Worm (Caenorhabditis elegans) whole organism, L4 larva: ENCODE data around the gene dlc-1.

ENCODE experiments used
- F44E2.7 ChIP-seq: fragments of 200-800 bp; sonication (Bioruptor generic); IDR thresholded peaks from 2 replicates; pipeline ENCODE4 v2.1.2; 2022; ENCODE audit warnings: missing genetic modification characterization, missing compliant biosample characterization
- F49E8.2 ChIP-seq: sonication (generic microtip); optimal IDR thresholded peaks from 2 replicates; lab custom pipeline; 2016; ENCODE audit warnings: missing compliant biosample characterization, mild to moderate bottlenecking, missing genetic modification characterization, borderline replicate concordance
- Y48G9A.11 ChIP-seq: fragments of 200-800 bp; sonication (Bioruptor generic); IDR thresholded peaks from 2 replicates; pipeline ENCODE4 v1.3.6; 2022; ENCODE audit warnings: missing genetic modification reagents, missing genetic modification characterization, missing compliant biosample characterization
- ZK337.2 ChIP-seq: fragments of 200-800 bp; sonication (Bioruptor generic); IDR thresholded peaks from 2 replicates; pipeline ENCODE4 v1.3.6; 2022; ENCODE audit warnings: missing genetic modification reagents, missing genetic modification characterization, missing compliant biosample characterization
- aly-2 ChIP-seq: sonication (generic microtip); optimal IDR thresholded peaks from 2 replicates; lab custom pipeline; 2018; ENCODE audit warnings: missing biosample characterization, missing genetic modification characterization
- ceh-20 ChIP-seq: fragments of 200-800 bp; sonication (Bioruptor generic); IDR thresholded peaks from 2 replicates; pipeline ENCODE4 v1.3.6; 2022; ENCODE audit warnings: missing genetic modification reagents, missing genetic modification characterization, missing compliant biosample characterization
- ceh-82 ChIP-seq: sonication (generic microtip); optimal IDR thresholded peaks from 2 replicates; lab custom pipeline; 2017; ENCODE audit warnings: missing biosample characterization, missing genetic modification characterization
- daf-12 ChIP-seq: fragments of 150-350 bp; optimal IDR thresholded peaks from 2 replicates; lab custom pipeline; 2014; ENCODE audit warnings: missing biosample characterization, missing genetic modification reagents, missing genetic modification characterization
- daf-16 ChIP-seq, 3 experiments: sonication (generic microtip); optimal IDR thresholded peaks; 2 replicates each; lab custom pipeline; 2016 to 2017; ENCODE audit warnings: missing genetic modification characterization in 3 of 3, missing genetic modification reagents in 3 of 3, mild to moderate bottlenecking in 2 of 3, missing compliant biosample characterization in 2 of 3, missing biosample characterization in 1 of 3, moderate library complexity in 1 of 3
- daf-19 ChIP-seq: fragments of 200-800 bp; sonication (Bioruptor generic); conservative IDR thresholded peaks from 2 replicates; pipeline ENCODE4 v1.3.6; 2022; ENCODE audit warnings: missing genetic modification characterization, missing compliant biosample characterization
- daf-8 ChIP-seq: fragments of 200-800 bp; sonication (Bioruptor generic); IDR thresholded peaks from 2 replicates; pipeline ENCODE4 v1.3.6; 2022; ENCODE audit warnings: missing genetic modification characterization, missing compliant biosample characterization
- dmd-6 ChIP-seq: fragments of 200-800 bp; sonication (Bioruptor generic); IDR thresholded peaks from 2 replicates; pipeline ENCODE4 v1.3.6; 2022; ENCODE audit warnings: missing genetic modification reagents, missing genetic modification characterization, missing compliant biosample characterization
- dmd-8 ChIP-seq: fragments of 200-800 bp; sonication (Bioruptor generic); IDR thresholded peaks from 2 replicates; pipeline ENCODE4 v1.3.6; 2022; ENCODE audit warnings: missing genetic modification characterization, missing compliant biosample characterization
- dmd-9 ChIP-seq: fragments of 200-800 bp; sonication (Bioruptor generic); IDR thresholded peaks from 2 replicates; pipeline ENCODE4 v1.3.6; 2022; ENCODE audit warnings: missing genetic modification reagents, missing genetic modification characterization, missing compliant biosample characterization
- dpl-1 ChIP-seq: fragments of 150-350 bp; optimal IDR thresholded peaks from 2 replicates; lab custom pipeline; 2014; ENCODE audit warnings: missing biosample characterization, missing genetic modification reagents, missing genetic modification characterization
- duxl-1 ChIP-seq: sonication (generic microtip); optimal IDR thresholded peaks from 2 replicates; lab custom pipeline; 2016; ENCODE audit warnings: mild to moderate bottlenecking, missing genetic modification characterization, moderate library complexity, missing compliant biosample characterization; ENCODE audit not compliant: poor library complexity
- hif-1 ChIP-seq, 2 experiments: sonication (generic microtip); optimal IDR thresholded peaks; 2 replicates each; lab custom pipeline; 2016 to 2017; ENCODE audit warnings: missing compliant biosample characterization in 2 of 2, missing genetic modification characterization in 2 of 2, missing genetic modification reagents in 2 of 2, missing genotype in 2 of 2, mild to moderate bottlenecking in 1 of 2
- hlh-11 ChIP-seq: fragments of 200-800 bp; sonication (Bioruptor generic); optimal IDR thresholded peaks from 2 replicates; lab custom pipeline; 2018; ENCODE audit warnings: mild to moderate bottlenecking, missing genetic modification characterization, missing compliant biosample characterization
- hlh-30 ChIP-seq: sonication (generic microtip); optimal IDR thresholded peaks from 2 replicates; lab custom pipeline; 2017; ENCODE audit warnings: antibody characterized with exemption, mild to moderate bottlenecking, missing genetic modification characterization, missing compliant biosample characterization; ENCODE audit not compliant: insufficient read depth
- hmg-1.1 ChIP-seq: fragments of 200-800 bp; sonication (Bioruptor generic); IDR thresholded peaks from 2 replicates; pipeline ENCODE4 v1.3.6; 2022; ENCODE audit warnings: missing genetic modification reagents, missing genetic modification characterization, missing compliant biosample characterization
- lim-7 ChIP-seq: fragments of 200-800 bp; sonication (Bioruptor generic); IDR thresholded peaks from 2 replicates; pipeline ENCODE4 v1.3.6; 2022; ENCODE audit warnings: missing genetic modification characterization, missing compliant biosample characterization
- lin-15B ChIP-seq: fragments of 150-350 bp; sonication (generic microtip); optimal IDR thresholded peaks from 3 replicates; lab custom pipeline; 2014; ENCODE audit warnings: missing biosample characterization, missing genetic modification characterization
- lsy-2 ChIP-seq, 2 experiments: fragments of 150-350 bp in 1 of 2; sonication (generic microtip) in 1 of 2; optimal IDR thresholded peaks; 2 replicates each; lab custom pipeline; 2014 to 2017; ENCODE audit warnings: missing biosample characterization in 2 of 2, missing genetic modification characterization in 2 of 2
- mdl-1 ChIP-seq, 2 experiments: fragments of 150-350 bp in 1 of 2; sonication (generic microtip) in 1 of 2; optimal IDR thresholded peaks; 2 replicates each; lab custom pipeline; 2014 to 2017; ENCODE audit warnings: missing biosample characterization in 2 of 2, missing genetic modification characterization in 2 of 2
- mdt-29 ChIP-seq: fragments of 200-800 bp; sonication (Bioruptor generic); IDR thresholded peaks from 2 replicates; pipeline ENCODE4 v1.3.6; 2022; ENCODE audit warnings: missing genetic modification reagents, missing genetic modification characterization, missing compliant biosample characterization
- mes-2 ChIP-seq: sonication (generic microtip); optimal IDR thresholded peaks from 2 replicates; lab custom pipeline; 2016; ENCODE audit warnings: missing genotype, mild to moderate bottlenecking, missing genetic modification characterization, missing compliant biosample characterization; ENCODE audit not compliant: poor library complexity, severe bottlenecking
- nhr-102 ChIP-seq: sonication (generic microtip); optimal IDR thresholded peaks from 2 replicates; lab custom pipeline; 2016; ENCODE audit warnings: mild to moderate bottlenecking, missing genetic modification characterization, moderate library complexity, missing compliant biosample characterization
- nhr-11 ChIP-seq: fragments of 150-350 bp; optimal IDR thresholded peaks from 2 replicates; lab custom pipeline; 2014; ENCODE audit warnings: missing biosample characterization, missing genetic modification characterization
- nhr-28 ChIP-seq: fragments of 150-350 bp; optimal IDR thresholded peaks from 2 replicates; lab custom pipeline; 2014; ENCODE audit warnings: missing biosample characterization, missing genetic modification characterization
- nhr-41 ChIP-seq: fragments of 200-800 bp; sonication (Bioruptor generic); IDR thresholded peaks from 2 replicates; pipeline ENCODE4 v1.3.6; 2022; ENCODE audit warnings: missing genetic modification reagents, missing genetic modification characterization, missing compliant biosample characterization
- nhr-42 ChIP-seq: fragments of 200-800 bp; sonication (Bioruptor generic); IDR thresholded peaks from 2 replicates; pipeline ENCODE4 v1.3.6; 2022; ENCODE audit warnings: missing genetic modification characterization, missing compliant biosample characterization
- nhr-48 ChIP-seq: sonication (generic microtip); optimal IDR thresholded peaks from 2 replicates; lab custom pipeline; 2016; ENCODE audit warnings: mild to moderate bottlenecking, missing genetic modification characterization, missing compliant biosample characterization
- nhr-76 ChIP-seq: fragments of 150-350 bp; optimal IDR thresholded peaks from 2 replicates; lab custom pipeline; 2014; ENCODE audit warnings: missing biosample characterization, missing genetic modification characterization
- pha-4 ChIP-seq, 2 experiments: fragments of 150-350 bp in 1 of 2; fragments of 200-800 bp in 1 of 2; sonication (Bioruptor generic) in 1 of 2; IDR thresholded peaks in 1 of 2; optimal IDR thresholded peaks in 1 of 2; 2 replicates each; pipeline versions ENCODE4 v1.3.6 to Lab custom; 2014 to 2022; ENCODE audit warnings: missing genetic modification characterization in 2 of 2, missing genetic modification reagents in 2 of 2, missing biosample characterization in 1 of 2, missing compliant biosample characterization in 1 of 2
- pqm-1 ChIP-seq: sonication (generic microtip); optimal IDR thresholded peaks from 2 replicates; lab custom pipeline; 2017; ENCODE audit warnings: missing biosample characterization, missing genetic modification characterization
- rbr-2 ChIP-seq: sonication (generic microtip); optimal IDR thresholded peaks from 2 replicates; lab custom pipeline; 2016; ENCODE audit warnings: missing genotype, missing genetic modification characterization, missing compliant biosample characterization
- saeg-2 ChIP-seq: fragments of 200-800 bp; sonication (Bioruptor generic); IDR thresholded peaks from 2 replicates; pipeline ENCODE4 v1.3.6; 2022; ENCODE audit warnings: missing genetic modification reagents, missing genetic modification characterization, missing compliant biosample characterization
- skn-1 ChIP-seq: fragments of 150-350 bp; optimal IDR thresholded peaks from 2 replicates; lab custom pipeline; 2014; ENCODE audit warnings: missing biosample characterization, missing genetic modification characterization
- snpc-1.2 ChIP-seq: fragments of 200-800 bp; sonication (Bioruptor generic); IDR thresholded peaks from 2 replicates; pipeline ENCODE4 v1.3.6; 2022; ENCODE audit warnings: missing genetic modification reagents, missing genetic modification characterization, missing compliant biosample characterization
- snpc-4 ChIP-seq: fragments of 150-350 bp; optimal IDR thresholded peaks from 2 replicates; lab custom pipeline; 2014; ENCODE audit warnings: missing biosample characterization, missing genetic modification characterization
- spr-3 ChIP-seq: fragments of 200-800 bp; sonication (Bioruptor generic); optimal IDR thresholded peaks from 2 replicates; lab custom pipeline; 2018; ENCODE audit warnings: mild to moderate bottlenecking, missing genetic modification characterization, missing compliant biosample characterization
- unc-62 ChIP-seq, 3 experiments: fragments of 150-350 bp in 1 of 3; sonication (generic microtip); optimal IDR thresholded peaks in 2 of 3; peaks in 1 of 3; 1 replicate in 1 of 3; 2 replicates in 2 of 3; lab custom pipeline; 2014 to 2017; ENCODE audit warnings: missing biosample characterization in 3 of 3, missing genetic modification characterization in 3 of 3, missing genetic modification reagents in 3 of 3, missing genotype in 1 of 3
- vab-7 ChIP-seq: fragments of 200-800 bp; sonication (Bioruptor generic); IDR thresholded peaks from 2 replicates; pipeline ENCODE4 v1.3.6; 2022; ENCODE audit warnings: missing genetic modification reagents, missing genetic modification characterization, missing compliant biosample characterization
- zip-11 ChIP-seq: fragments of 200-800 bp; sonication (Bioruptor generic); IDR thresholded peaks from 2 replicates; pipeline ENCODE4 v1.3.6; 2022; ENCODE audit warnings: missing genetic modification characterization, missing compliant biosample characterization

dlc-1 gene

ce11 chrIII:6420995-6421404 lies 42.6 kb downstream of the dlc-1 start (continued):
- TF ChIP-seq nhr-41 (GFP tag; lab: Robert Waterston, UW) (peak; percentile 54; the same call in 1 of the 2 replicates), hlh-30 (tag; lab: Kevin White, UChicago) (peak; percentile 97), unc-62 (GFP tag; optimal IDR thresholded peaks at IDR 0.05 in 1 of 2; lab: Kevin White, UChicago) (peak in 1 of 2 experiments; percentile 99), unc-62 (tag; optimal IDR thresholded peaks at IDR 0.05; lab: Kevin White, UChicago) (no peak), nhr-48 (tag; lab: Kevin White, UChicago) (peak; percentile 93), zip-11 (GFP tag; lab: Robert Waterston, UW) (no peak)

- peak; percentile 64; the same call in 1 of the 2 replicates for TF ChIP-seq pha-4 (GFP tag; IDR thresholded peaks at IDR 0.05; lab: Robert Waterston, UW)
- TF ChIP-seq pha-4 (tag; optimal IDR thresholded peaks at IDR 0.05; lab: Kevin White, UChicago), result no peak
- TF ChIP-seq F49E8.2, result no peak
- peak; percentile 77 for TF ChIP-seq nhr-28
- no peak for TF ChIP-seq lin-15B (tag; lab: Kevin White, UChicago)
- TF ChIP-seq aly-2 (tag; lab: Kevin White, UChicago), result no peak
- TF ChIP-seq dmd-6, result peak; percentile 59
- TF ChIP-seq ZK337.2, result no peak
- TF ChIP-seq hmg-1.1 (GFP tag; lab: Robert Waterston, UW), result peak; percentile 7; the same call in 1 of the 2 replicates
- TF ChIP-seq pqm-1 (tag; lab: Kevin White, UChicago), result no peak
- TF ChIP-seq snpc-1.2 (GFP tag; lab: Robert Waterston, UW), result no peak
- no peak for TF ChIP-seq F44E2.7 (GFP tag; lab: Robert Waterston, UW)
- no peak for TF ChIP-seq daf-19
- TF ChIP-seq duxl-1 (tag; lab: Kevin White, UChicago), result no peak
- peak in 1 of 2 experiments; percentile 31 for TF ChIP-seq unc-62 (GFP tag; optimal IDR thresholded peaks at IDR 0.05 in 1 of 2; lab: Kevin White, UChicago)
- no peak for TF ChIP-seq unc-62 (tag; optimal IDR thresholded peaks at IDR 0.05; lab: Kevin White, UChicago)
- peak in 1 of 2 experiments; percentile 51 for TF ChIP-seq mdl-1 (tag; optimal IDR thresholded peaks at IDR 0.05; lab: Kevin White, UChicago)
- TF ChIP-seq vab-7 (GFP tag; lab: Robert Waterston, UW), result no peak
- TF ChIP-seq nhr-41 (GFP tag; lab: Robert Waterston, UW), result no peak
- no peak for TF ChIP-seq snpc-4 (tag; lab: Kevin White, UChicago)
- no peak for TF ChIP-seq nhr-102 (tag; lab: Kevin White, UChicago)
- 0 out of 2 replicates have a peak, but pooled peaks have one; percentile 11 for TF ChIP-seq mdt-29 (GFP tag; lab: Robert Waterston, UW)
- TF ChIP-seq hlh-11, result peak; percentile 60
- no peak for TF ChIP-seq saeg-2
- peak in 1 of 2 experiments; percentile 61 for TF ChIP-seq daf-16 (GFP tag; optimal IDR thresholded peaks at IDR 0.05; lab: Kevin White, UChicago)
- TF ChIP-seq daf-16 (tag; optimal IDR thresholded peaks at IDR 0.05; lab: Kevin White, UChicago), result peak; percentile 36
- 0 out of 2 replicates have a peak, but pooled peaks have one; percentile 22 for TF ChIP-seq ceh-20 (GFP tag; lab: Robert Waterston, UW)
- no peak for TF ChIP-seq nhr-76 (tag; lab: Kevin White, UChicago)
- TF ChIP-seq dmd-8 (GFP tag; lab: Robert Waterston, UW), result 0 out of 2 replicates have a peak, but pooled peaks have one; percentile 57
- no peak for TF ChIP-seq dpl-1
- TF ChIP-seq daf-12, result no peak
- peak; percentile 57 for TF ChIP-seq nhr-11 (tag; lab: Kevin White, UChicago)
- TF ChIP-seq hlh-30 (tag; lab: Kevin White, UChicago), result peak; percentile 55
These were observed 43.4 kb downstream of the dlc-1 start for ce11 chrIII:6420201-6420600.

DNA sequence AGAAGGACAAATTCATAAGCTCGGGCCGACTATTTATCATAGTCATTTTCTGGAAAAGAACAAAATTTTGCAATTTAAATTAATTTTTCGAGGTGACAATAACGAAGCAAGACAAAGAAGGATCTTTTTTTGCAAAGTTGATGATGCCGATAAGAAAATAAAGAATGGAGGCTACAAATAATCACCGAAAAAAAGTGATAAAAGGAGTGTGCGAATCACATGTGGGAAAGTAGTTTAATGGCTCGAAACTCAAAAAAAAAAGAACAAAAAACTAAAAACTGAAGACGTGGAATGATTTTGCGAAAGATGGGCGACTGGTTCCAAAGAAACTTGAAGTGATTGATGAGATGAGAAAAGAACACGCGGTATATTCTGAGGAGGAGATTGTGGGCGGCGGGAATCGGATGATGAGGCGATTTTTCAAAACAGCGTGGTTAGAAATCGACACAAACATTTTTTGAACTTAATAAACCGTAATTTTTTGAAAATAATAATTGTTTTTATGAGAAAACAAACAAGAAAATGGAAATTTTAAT lies 44.1 kb downstream of the dlc-1 start, which contains the start of gene atgl-1:
TSS of gene atgl-1 (minus strand) at position 51 of the 536 bp plus-strand sequence.
- TF ChIP-seq ceh-20 (GFP tag; lab: Robert Waterston, UW) (no peak), dpl-1 (no peak), dmd-9 (GFP tag; lab: Robert Waterston, UW) (no peak), zip-11 (GFP tag; lab: Robert Waterston, UW) (no peak), daf-8 (no peak), vab-7 (GFP tag; lab: Robert Waterston, UW) (no peak), nhr-11 (tag; lab: Kevin White, UChicago) (no peak), mdl-1 (tag; optimal IDR thresholded peaks at IDR 0.05; lab: Kevin White, UChicago) (peak in 1 of 2 experiments; percentile 38), skn-1 (tag; lab: Kevin White, UChicago) (no peak), rbr-2 (tag; lab: Kevin White, UChicago) (no peak), lim-7 (GFP tag; lab: Robert Waterston, UW) (no peak), nhr-28 (peak; percentile 69), ceh-82 (no peak), nhr-42 (GFP tag; lab: Robert Waterston, UW) (no peak), spr-3 (GFP tag; lab: Kevin White, UChicago) (no peak), mes-2 (no peak), hif-1 (tag; optimal IDR thresholded peaks at IDR 0.05; lab: Kevin White, UChicago) (no peak), Y48G9A.11 (GFP tag; lab: Robert Waterston, UW) (no peak), lsy-2 (tag; optimal IDR thresholded peaks at IDR 0.05; lab: Kevin White, UChicago) (no peak)
